Worm (Caenorhabditis elegans) whole organism, L1 larva: ENCODE measurements around the gene K03B4.8.

Experiments used
- blmp-1 ChIP-seq: fragments of 150-350 bp; optimal IDR thresholded peaks from 2 replicates; lab custom pipeline; 2014; ENCODE audit warnings: missing biosample characterization, missing genetic modification characterization
- ceh-82 ChIP-seq, 3 experiments: fragments of 150-350 bp in 1 of 3; sonication (generic microtip) in 2 of 3; optimal IDR thresholded peaks; 2 replicates each; lab custom pipeline; 2014 to 2017; ENCODE audit warnings: missing biosample characterization in 3 of 3, missing genetic modification characterization in 3 of 3
- grh-1 ChIP-seq: fragments of 200-800 bp; sonication (Bioruptor generic); IDR thresholded peaks from 2 replicates; pipeline ENCODE4 v1.3.6; 2022; ENCODE audit warnings: missing genetic modification reagents, missing genetic modification characterization, missing compliant biosample characterization
- skn-1 ChIP-seq: fragments of 150-350 bp; optimal IDR thresholded peaks from 2 replicates; lab custom pipeline; 2014; ENCODE audit warnings: missing biosample characterization, missing genetic modification characterization
- tbx-2 ChIP-seq: sonication (generic microtip); optimal IDR thresholded peaks from 2 replicates; lab custom pipeline; 2016; ENCODE audit warnings: missing genetic modification characterization, missing compliant biosample characterization
- unc-130 ChIP-seq: fragments of 150-350 bp; optimal IDR thresholded peaks from 2 replicates; lab custom pipeline; 2017; ENCODE audit warnings: missing biosample characterization, missing genetic modification characterization, inconsistent platforms
- unc-62 ChIP-seq: fragments of 150-350 bp; optimal IDR thresholded peaks from 2 replicates; lab custom pipeline; 2014; ENCODE audit warnings: missing biosample characterization, missing genetic modification reagents, missing genetic modification characterization
- ztf-4 ChIP-seq: fragments of 150-350 bp; optimal IDR thresholded peaks from 2 replicates; lab custom pipeline; 2014; ENCODE audit warnings: missing biosample characterization, missing genetic modification characterization

- no peak for TF ChIP-seq ceh-82 (tag; optimal IDR thresholded peaks at IDR 0.05; lab: Kevin White, UChicago)
- TF ChIP-seq tbx-2 (tag; lab: Kevin White, UChicago), result no peak
- no peak for TF ChIP-seq unc-62 (GFP tag; lab: Kevin White, UChicago)
- TF ChIP-seq skn-1 (tag; lab: Kevin White, UChicago), result no peak
- no peak for TF ChIP-seq grh-1
- TF ChIP-seq unc-130 (tag; lab: Kevin White, UChicago), result no peak
- no peak for TF ChIP-seq blmp-1 (tag; lab: Kevin White, UChicago)
- TF ChIP-seq ztf-4, result no peak
These were observed 47.9 kb upstream of the K03B4.8 start, which contains the start of gene F39G3.5 for ce11 chrV:4722314-4722713.
